Worm (Caenorhabditis elegans) whole organism, L4/young adult: ENCODE results near the gene F49C12.5.

Experiments
- W03F9.2 ChIP-seq: fragments of 150-350 bp; optimal IDR thresholded peaks from 2 replicates; lab custom pipeline; 2014; ENCODE audit warnings: missing biosample characterization, missing genetic modification characterization
- dao-5 ChIP-seq: sonication (generic microtip); optimal IDR thresholded peaks from 2 replicates; lab custom pipeline; 2016; ENCODE audit warnings: missing genotype, missing genetic modification characterization, moderate library complexity, missing compliant biosample characterization
- him-1 ChIP-seq: sonication (generic microtip); optimal IDR thresholded peaks from 2 replicates; lab custom pipeline; 2016; ENCODE audit warnings: missing genotype, missing genetic modification reagents, missing genetic modification characterization, missing compliant biosample characterization

ce11 chrIV:9274008-9274529 is 30.6 kb upstream of the F49C12.5 start, which contains the start of gene nmy-3:
- no peak for TF ChIP-seq him-1 (tag; lab: Kevin White, UChicago)
- no peak for TF ChIP-seq W03F9.2
- no peak for TF ChIP-seq dao-5 (tag; lab: Kevin White, UChicago)
